Fruit fly (Drosophila melanogaster) whole organism, wandering third instar larva: ENCODE data around the gene CG3719.
A peak's percentile ranks its signal among the peaks of the same experiment; 100 is the strongest.

ENCODE experiments used
- Jra ChIP-seq: sonication (Bioruptor generic); optimal IDR thresholded peaks from 2 replicates; lab custom pipeline; 2016; ENCODE audit warnings: missing biosample characterization, missing genetic modification characterization
- Mio ChIP-seq: sonication (Bioruptor generic); optimal IDR thresholded peaks from 2 replicates; lab custom pipeline; 2016; ENCODE audit warnings: missing biosample characterization, missing genetic modification characterization
- br ChIP-seq: fragments of 200-800 bp; sonication (Bioruptor generic); optimal IDR thresholded peaks from 2 replicates; lab custom pipeline; 2016; ENCODE audit warnings: missing biosample characterization, missing genetic modification characterization
- dmrt93B ChIP-seq: fragments of 200-800 bp; sonication (Bioruptor generic); optimal IDR thresholded peaks from 2 replicates; lab custom pipeline; 2018; ENCODE audit warnings: missing biosample characterization, mild to moderate bottlenecking, missing genetic modification characterization
- foxo ChIP-seq, 2 experiments: fragments of 200-800 bp; sonication (Bioruptor generic); optimal IDR thresholded peaks; 2 replicates in 1 of 2; 3 replicates in 1 of 2; lab custom pipeline; 2016 to 2017; ENCODE audit warnings: missing biosample characterization in 2 of 2, missing genetic modification characterization in 2 of 2
- h ChIP-seq: fragments of 200-800 bp; sonication (Bioruptor generic); optimal IDR thresholded peaks from 3 replicates; lab custom pipeline; 2016; ENCODE audit warnings: missing biosample characterization, mild to moderate bottlenecking, missing genetic modification characterization
- lola ChIP-seq: fragments of >200 bp; optimal IDR thresholded peaks from 2 replicates; lab custom pipeline; 2017; ENCODE audit warnings: missing biosample characterization, missing genetic modification characterization
- pan ChIP-seq: fragments of >200 bp; optimal IDR thresholded peaks from 2 replicates; lab custom pipeline; 2017
- rgr ChIP-seq: fragments of 200-800 bp; sonication (Bioruptor generic); optimal IDR thresholded peaks from 3 replicates; lab custom pipeline; 2016; ENCODE audit warnings: missing biosample characterization, mild to moderate bottlenecking, missing genetic modification characterization
- woc ChIP-seq: sonication (Bioruptor generic); optimal IDR thresholded peaks from 2 replicates; lab custom pipeline; 2016; ENCODE audit warnings: missing biosample characterization, mild to moderate bottlenecking, missing genetic modification characterization

dm6 chrX:1392875-1393274 is 12.6 kb upstream of the CG3719 start, which contains the start of gene Rilpl:
- TF ChIP-seq foxo (GFP tag; optimal IDR thresholded peaks at IDR 0.05; lab: Kevin White, UChicago) (peak in 1 of 2 experiments; percentile 47), Jra (peak; percentile 80), pan (lab: Kevin White, UChicago) (no peak), woc (GFP tag; lab: Kevin White, UChicago) (no peak), lola (GFP tag; lab: Kevin White, UChicago) (no peak), br (GFP tag; lab: Kevin White, UChicago) (peak; percentile 34), Mio (GFP tag; lab: Kevin White, UChicago) (no peak), dmrt93B (no peak), h (peak; percentile 45), rgr (peak; percentile 50)
